Fruit fly (Drosophila melanogaster) whole organism: Measurements from ENCODE around the gene sov.

ENCODE experiments used
- CG8478 ChIP-seq: fragments of >200 bp; optimal IDR thresholded peaks from 2 replicates; lab custom pipeline; 2018; ENCODE audit warnings: inconsistent platforms
- Dll ChIP-seq: fragments of >200 bp; optimal IDR thresholded peaks from 2 replicates; lab custom pipeline; 2017
- psq ChIP-seq: fragments of >200 bp; optimal IDR thresholded peaks from 2 replicates; lab custom pipeline; 2017
- usp ChIP-seq: fragments of >200 bp; optimal IDR thresholded peaks from 2 replicates; lab custom pipeline; 2017; ENCODE audit warnings: missing biosample characterization, missing genetic modification characterization, mixed read lengths

- TF ChIP-seq CG8478 (lab: Kevin White, UChicago), result no peak
- TF ChIP-seq Dll, result no peak
- no peak for TF ChIP-seq usp (GFP tag; lab: Kevin White, UChicago)
- no peak for TF ChIP-seq psq
These were observed 46.4 kb downstream of the sov start for dm6 chrX:6802376-6803080.
